Worm (Caenorhabditis elegans) whole organism, early embryonic: Measurements from ENCODE around the gene srlf-15.

Source experiments
- B0310.2 ChIP-seq: sonication (generic microtip); optimal IDR thresholded peaks from 2 replicates; lab custom pipeline; 2016; ENCODE audit warnings: mild to moderate bottlenecking, missing genetic modification characterization, missing compliant biosample characterization
- F13C5.2 ChIP-seq: sonication (generic microtip); optimal IDR thresholded peaks from 2 replicates; lab custom pipeline; 2017; ENCODE audit warnings: mild to moderate bottlenecking, missing genetic modification characterization, inconsistent platforms, missing compliant biosample characterization
- aly-1 ChIP-seq: sonication (generic microtip); optimal IDR thresholded peaks from 2 replicates; lab custom pipeline; 2016; ENCODE audit warnings: missing genetic modification characterization, missing compliant biosample characterization
- ama-1 ChIP-seq: fragments of 150-350 bp; optimal IDR thresholded peaks from 2 replicates; lab custom pipeline; 2014
- ceh-13 ChIP-seq: fragments of 200-800 bp; sonication (Bioruptor generic); optimal IDR thresholded peaks from 2 replicates; lab custom pipeline; 2018; ENCODE audit warnings: mild to moderate bottlenecking, missing genetic modification characterization, missing compliant biosample characterization
- ceh-36 ChIP-seq: sonication (generic microtip); optimal IDR thresholded peaks from 2 replicates; lab custom pipeline; 2016; ENCODE audit warnings: missing genetic modification characterization, inconsistent platforms, missing compliant biosample characterization
- ets-7 ChIP-seq: sonication (generic microtip); optimal IDR thresholded peaks from 2 replicates; lab custom pipeline; 2016; ENCODE audit warnings: missing genotype, missing genetic modification characterization, missing compliant biosample characterization
- flt-1 ChIP-seq: fragments of 200-800 bp; sonication (Bioruptor generic); IDR thresholded peaks from 2 replicates; pipeline ENCODE4 v1.3.6; 2022; ENCODE audit warnings: missing genetic modification characterization, missing compliant biosample characterization
- hmbx-1 ChIP-seq: sonication (generic microtip); optimal IDR thresholded peaks from 2 replicates; lab custom pipeline; 2016; ENCODE audit warnings: mild to moderate bottlenecking, missing genetic modification characterization, missing compliant biosample characterization
- hmg-4 ChIP-seq: fragments of 200-800 bp; sonication (Bioruptor generic); optimal IDR thresholded peaks from 2 replicates; lab custom pipeline; 2018; ENCODE audit warnings: mild to moderate bottlenecking, missing genetic modification characterization, missing compliant biosample characterization
- hnd-1 ChIP-seq: sonication (generic microtip); optimal IDR thresholded peaks from 2 replicates; lab custom pipeline; 2016; ENCODE audit warnings: missing genetic modification characterization, missing compliant biosample characterization
- pes-1 ChIP-seq: fragments of 200-800 bp; sonication (Bioruptor generic); IDR thresholded peaks from 2 replicates; pipeline ENCODE4 v1.3.6; 2022; ENCODE audit warnings: missing genetic modification reagents, missing genetic modification characterization, missing compliant biosample characterization
- scrt-1 ChIP-seq: fragments of 200-800 bp; sonication (Bioruptor generic); IDR thresholded peaks from 2 replicates; pipeline ENCODE4 v1.3.6; 2022; ENCODE audit warnings: missing genetic modification characterization, missing compliant biosample characterization
- sea-1 ChIP-seq: fragments of 200-800 bp; sonication (Bioruptor generic); conservative IDR thresholded peaks from 2 replicates; pipeline ENCODE4 v1.3.6; 2022; ENCODE audit warnings: missing genetic modification characterization, missing compliant biosample characterization
- tbx-11 ChIP-seq: fragments of 200-800 bp; sonication (Bioruptor generic); IDR thresholded peaks from 2 replicates; pipeline ENCODE4 v1.3.6; 2022; ENCODE audit warnings: missing genetic modification characterization, missing compliant biosample characterization
- tbx-37 ChIP-seq: fragments of 200-800 bp; sonication (Bioruptor generic); conservative IDR thresholded peaks from 2 replicates; pipeline ENCODE4 v1.3.6; 2022; ENCODE audit warnings: missing genetic modification reagents, missing genetic modification characterization, missing compliant biosample characterization
- tra-4 ChIP-seq: sonication (generic microtip); optimal IDR thresholded peaks from 2 replicates; lab custom pipeline; 2017; ENCODE audit warnings: missing genetic modification characterization, missing compliant biosample characterization

The srlf-15 gene

DNA sequence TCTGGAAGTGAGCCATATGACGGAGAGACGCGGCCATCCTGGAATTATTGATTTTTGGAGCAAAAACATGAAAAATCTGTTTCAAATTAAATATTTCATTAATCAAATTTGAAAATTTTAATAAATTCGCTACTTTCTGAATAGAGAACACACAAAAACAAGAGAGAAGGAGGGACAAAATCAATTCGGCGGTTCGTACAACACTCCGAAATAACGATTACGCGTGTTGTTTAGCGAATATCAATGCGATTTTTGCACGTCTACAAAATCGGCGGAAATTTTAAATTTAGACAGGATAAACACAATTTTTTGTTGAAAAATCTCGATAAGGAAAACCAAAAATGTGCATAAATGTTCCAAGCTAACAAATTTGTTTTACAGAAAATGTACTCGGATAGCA lies 14.0 kb downstream of the srlf-15 start, which contains the start of the genes sdhd-1 and ilkp-1:
Gene sdhd-1, minus strand, starts transcription at position 38 of the 400 bp plus-strand sequence.
Gene ilkp-1, plus strand, starts transcription at position 380 of the 400 bp plus-strand sequence.
- TF ChIP-seq aly-1 (tag; lab: Kevin White, UChicago): no peak
- no peak for TF ChIP-seq tra-4 (tag; lab: Kevin White, UChicago)
- TF ChIP-seq scrt-1 (GFP tag; lab: Robert Waterston, UW): no peak

DNA sequence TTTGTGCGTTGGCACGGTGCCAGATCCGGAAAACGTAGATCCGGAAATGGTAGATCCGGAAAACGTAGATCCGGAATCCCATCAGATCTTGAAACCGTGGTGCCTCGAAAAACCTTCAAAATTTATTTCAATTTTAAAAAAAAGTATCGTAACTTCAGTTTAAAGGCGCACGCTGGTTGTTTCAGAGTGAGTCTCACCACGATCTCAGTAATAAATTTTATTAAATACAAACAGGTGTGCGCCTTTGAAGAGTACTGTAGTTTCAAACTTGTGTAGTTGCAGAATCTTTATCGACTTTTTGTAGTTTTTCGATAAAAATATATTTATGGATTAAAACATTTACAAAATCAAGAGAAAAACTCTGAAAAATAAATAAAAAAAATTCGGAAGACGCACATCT lies 14.8 kb downstream of the srlf-15 start:
- no peak for TF ChIP-seq tbx-11 (GFP tag; lab: Robert Waterston, UW)
- TF ChIP-seq tbx-37: no peak
- TF ChIP-seq ceh-36: no peak
- TF ChIP-seq ceh-13 (GFP tag; lab: Kevin White, UChicago): no peak
- TF ChIP-seq ets-7: no peak
- no peak for TF ChIP-seq B0310.2 (tag; lab: Kevin White, UChicago)
- no peak for TF ChIP-seq flt-1 (GFP tag; lab: Robert Waterston, UW)
- no peak for TF ChIP-seq F13C5.2 (tag; lab: Kevin White, UChicago)
- TF ChIP-seq ama-1: no peak
- TF ChIP-seq scrt-1 (GFP tag; lab: Robert Waterston, UW): no peak
- TF ChIP-seq tra-4 (tag; lab: Kevin White, UChicago): no peak
- TF ChIP-seq hmbx-1 (tag; lab: Kevin White, UChicago): no peak
- TF ChIP-seq hmg-4 (GFP tag; lab: Kevin White, UChicago): no peak
- TF ChIP-seq sea-1 (GFP tag; lab: Robert Waterston, UW): no peak
- no peak for TF ChIP-seq hnd-1 (tag; lab: Kevin White, UChicago)
- TF ChIP-seq aly-1 (tag; lab: Kevin White, UChicago): no peak

DNA sequence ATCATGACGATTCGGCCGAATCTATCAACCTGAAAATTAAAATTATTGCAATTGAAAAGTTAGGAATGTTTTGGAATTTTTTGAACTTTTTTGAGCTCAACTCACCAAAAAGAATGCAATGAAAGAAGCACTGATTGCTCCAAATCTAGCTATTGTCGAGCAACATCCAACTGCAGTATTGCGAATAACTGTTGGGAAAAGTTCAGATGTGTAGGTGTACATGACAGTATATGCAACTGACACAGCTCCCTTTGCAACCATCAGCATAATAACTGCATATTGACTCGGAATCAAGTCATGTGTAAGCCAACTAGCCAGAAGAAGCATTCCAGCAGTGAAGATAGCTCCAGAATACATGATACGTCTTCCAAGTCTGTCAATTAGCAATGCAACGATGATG lies 16.7 kb downstream of the srlf-15 start:
- TF ChIP-seq tra-4 (tag; lab: Kevin White, UChicago) (no peak), ets-7 (no peak), B0310.2 (tag; lab: Kevin White, UChicago) (no peak)

DNA sequence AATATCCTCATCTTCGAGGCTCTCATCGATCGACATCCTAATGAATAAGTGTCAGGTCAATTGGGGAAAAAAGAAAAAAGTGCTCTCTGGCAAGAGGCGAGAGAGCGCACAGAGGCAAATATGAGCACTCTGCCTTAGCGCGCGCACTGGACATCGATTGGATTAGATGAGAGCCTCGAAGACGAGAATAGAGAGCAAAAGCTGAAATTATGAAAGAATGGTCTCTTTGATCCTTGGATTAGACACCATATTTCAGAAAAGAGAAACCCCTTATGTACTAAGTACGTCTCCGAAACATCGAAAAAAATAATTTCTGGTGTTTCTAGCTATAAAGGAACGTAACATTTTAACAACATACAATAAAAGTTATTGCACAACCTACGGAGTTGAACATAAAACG lies 19.3 kb downstream of the srlf-15 start, which contains the start of gene F45E10.2:
Gene F45E10.2, minus strand, starts transcription at position 101 of the 400 bp plus-strand sequence.
- TF ChIP-seq sea-1 (GFP tag; lab: Robert Waterston, UW): no peak
- TF ChIP-seq ceh-13 (GFP tag; lab: Kevin White, UChicago): no peak
- TF ChIP-seq tbx-37: no peak
- no peak for TF ChIP-seq scrt-1 (GFP tag; lab: Robert Waterston, UW)

DNA sequence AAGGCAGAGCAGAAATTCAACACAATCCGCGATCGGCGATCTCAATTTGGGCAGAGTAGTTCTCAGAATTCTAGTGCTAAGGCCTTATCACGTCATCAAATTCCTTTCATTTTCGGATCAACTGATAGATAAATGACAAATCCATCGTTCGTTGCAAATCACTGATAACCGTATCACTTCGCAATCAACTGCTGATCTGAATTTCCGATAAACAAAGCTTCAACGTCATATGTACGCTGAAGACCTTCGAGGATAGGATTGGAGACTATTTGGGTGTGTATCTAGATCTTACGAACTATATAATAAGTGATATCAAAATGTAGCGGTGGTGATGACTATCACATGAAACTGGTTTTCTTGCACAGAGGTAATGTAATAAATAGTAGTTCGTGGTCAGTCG lies 21.4 kb downstream of the srlf-15 start:
- no peak for TF ChIP-seq tbx-37
- no peak for TF ChIP-seq hmbx-1 (tag; lab: Kevin White, UChicago)
- no peak for TF ChIP-seq ceh-36
- no peak for TF ChIP-seq hnd-1 (tag; lab: Kevin White, UChicago)
- TF ChIP-seq aly-1 (tag; lab: Kevin White, UChicago): no peak
- no peak for TF ChIP-seq hmg-4 (GFP tag; lab: Kevin White, UChicago)
- TF ChIP-seq F13C5.2 (tag; lab: Kevin White, UChicago): no peak
- TF ChIP-seq ets-7: no peak
- no peak for TF ChIP-seq sea-1 (GFP tag; lab: Robert Waterston, UW)
- TF ChIP-seq ceh-13 (GFP tag; lab: Kevin White, UChicago): no peak

DNA sequence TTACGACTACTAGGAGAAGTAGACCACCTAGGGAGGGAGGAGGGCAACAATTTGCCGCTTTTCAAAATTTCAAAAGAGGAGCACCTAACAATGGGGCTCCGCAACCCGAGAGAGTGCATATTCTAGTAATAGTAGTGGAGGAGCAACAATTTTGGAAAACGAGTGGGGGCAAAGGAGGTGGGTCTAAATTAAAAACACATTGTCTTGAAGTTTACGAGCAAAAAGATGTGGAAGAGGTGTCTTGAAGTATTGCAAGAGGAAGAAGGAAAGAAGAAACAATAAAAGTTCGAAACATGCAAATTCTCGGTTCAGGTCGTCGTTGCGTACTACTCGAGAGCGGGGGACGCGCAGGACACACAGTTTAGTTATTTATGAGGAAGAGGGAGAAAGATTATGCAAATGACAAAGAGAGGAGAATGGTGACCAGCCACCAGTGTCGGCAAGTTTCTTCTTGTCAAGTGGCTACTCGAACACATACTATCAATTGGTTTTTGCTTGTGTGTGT lies 28.4 kb downstream of the srlf-15 start:
- TF ChIP-seq ama-1: no peak
- no peak for TF ChIP-seq hmg-4 (GFP tag; lab: Kevin White, UChicago)
- TF ChIP-seq scrt-1 (GFP tag; lab: Robert Waterston, UW): no peak
- no peak for TF ChIP-seq pes-1 (GFP tag; lab: Robert Waterston, UW)
- no peak for TF ChIP-seq tbx-37
- no peak for TF ChIP-seq F13C5.2 (tag; lab: Kevin White, UChicago)
- no peak for TF ChIP-seq ceh-13 (GFP tag; lab: Kevin White, UChicago)
- TF ChIP-seq hmbx-1 (tag; lab: Kevin White, UChicago): no peak
- no peak for TF ChIP-seq ets-7
- no peak for TF ChIP-seq ceh-36
- TF ChIP-seq B0310.2 (tag; lab: Kevin White, UChicago): no peak
- TF ChIP-seq flt-1 (GFP tag; lab: Robert Waterston, UW): no peak
- no peak for TF ChIP-seq tra-4 (tag; lab: Kevin White, UChicago)
- TF ChIP-seq tbx-11 (GFP tag; lab: Robert Waterston, UW): no peak
- no peak for TF ChIP-seq hnd-1 (tag; lab: Kevin White, UChicago)
- no peak for TF ChIP-seq sea-1 (GFP tag; lab: Robert Waterston, UW)
- TF ChIP-seq aly-1 (tag; lab: Kevin White, UChicago): no peak

- no peak for TF ChIP-seq hmbx-1 (tag; lab: Kevin White, UChicago)
- TF ChIP-seq F13C5.2 (tag; lab: Kevin White, UChicago): no peak
- TF ChIP-seq tra-4 (tag; lab: Kevin White, UChicago): no peak
- TF ChIP-seq hnd-1 (tag; lab: Kevin White, UChicago): no peak
- no peak for TF ChIP-seq B0310.2 (tag; lab: Kevin White, UChicago)
Measured at ce11 chrII:11072565-11072964, 36.7 kb downstream of the srlf-15 start.

DNA sequence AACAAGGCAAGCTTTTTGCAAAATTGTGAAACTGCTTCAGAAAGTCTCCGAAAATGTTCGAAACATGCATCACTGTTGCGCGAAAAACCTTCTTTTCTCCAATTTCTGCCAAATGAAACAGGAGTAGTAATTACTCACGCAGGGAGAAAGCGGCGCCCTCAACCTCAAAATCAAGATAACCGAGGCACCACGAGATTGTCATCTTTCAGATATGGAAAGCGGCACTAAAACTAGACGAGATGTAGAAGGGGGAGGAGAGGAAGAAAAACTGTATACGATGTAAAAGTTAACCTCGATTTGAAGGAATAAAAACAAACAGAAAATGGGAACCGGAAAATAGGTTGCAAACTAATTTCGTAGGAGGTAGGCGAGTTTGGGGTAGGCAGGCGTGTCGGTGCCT lies 40.7 kb downstream of the srlf-15 start:
- TF ChIP-seq pes-1 (GFP tag; lab: Robert Waterston, UW): no peak
- no peak for TF ChIP-seq ets-7

DNA sequence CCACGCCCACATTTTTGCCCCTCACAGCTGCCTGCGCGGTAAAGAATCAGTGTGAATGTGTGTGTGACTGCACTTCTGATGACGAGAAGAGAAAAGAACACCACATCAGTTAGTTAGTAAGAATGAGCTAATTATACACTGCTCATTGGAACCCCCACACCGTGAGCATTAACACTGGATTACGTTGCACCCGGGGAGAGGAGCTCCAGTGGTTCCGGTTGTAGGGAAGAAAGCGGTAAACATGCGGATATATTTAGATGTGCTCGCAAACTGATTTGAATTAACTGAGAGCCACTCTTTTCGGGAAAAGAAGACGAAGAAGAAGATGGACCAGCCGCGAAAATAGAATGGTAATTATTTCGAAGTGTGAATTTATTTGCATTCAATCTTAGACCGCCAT lies 50.9 kb downstream of the srlf-15 start:
- TF ChIP-seq tbx-37: no peak
- TF ChIP-seq hmg-4 (GFP tag; lab: Kevin White, UChicago): no peak
- TF ChIP-seq flt-1 (GFP tag; lab: Robert Waterston, UW): no peak
- TF ChIP-seq ceh-13 (GFP tag; lab: Kevin White, UChicago): no peak
- TF ChIP-seq scrt-1 (GFP tag; lab: Robert Waterston, UW): no peak
- TF ChIP-seq pes-1 (GFP tag; lab: Robert Waterston, UW): no peak
- no peak for TF ChIP-seq tra-4 (tag; lab: Kevin White, UChicago)
- TF ChIP-seq F13C5.2 (tag; lab: Kevin White, UChicago): no peak
- TF ChIP-seq B0310.2 (tag; lab: Kevin White, UChicago): no peak
- no peak for TF ChIP-seq aly-1 (tag; lab: Kevin White, UChicago)
- TF ChIP-seq ets-7: no peak
- no peak for TF ChIP-seq ceh-36
- TF ChIP-seq sea-1 (GFP tag; lab: Robert Waterston, UW): no peak
- no peak for TF ChIP-seq hmbx-1 (tag; lab: Kevin White, UChicago)
- TF ChIP-seq ama-1: no peak
- no peak for TF ChIP-seq tbx-11 (GFP tag; lab: Robert Waterston, UW)
- TF ChIP-seq hnd-1 (tag; lab: Kevin White, UChicago): no peak
